Fruit fly (Drosophila melanogaster) whole organism, adult: ENCODE measurements around the gene Vha100-4.

Source experiments
- CG11617 ChIP-seq: fragments of 200-800 bp; sonication (Bioruptor generic); optimal IDR thresholded peaks from 2 replicates; lab custom pipeline; 2017; ENCODE audit warnings: mild to moderate bottlenecking, missing biosample characterization, missing genetic modification reagents, missing genetic modification characterization
- CG12768 ChIP-seq: fragments of 200-800 bp; sonication (Bioruptor generic); optimal IDR thresholded peaks from 2 replicates; lab custom pipeline; 2017; ENCODE audit warnings: missing biosample characterization, missing genetic modification characterization, mild to moderate bottlenecking, moderate library complexity, missing genetic modification reagents
- CG14711 ChIP-seq: fragments of 200-800 bp; sonication (Bioruptor generic); optimal IDR thresholded peaks from 2 replicates; lab custom pipeline; 2018; ENCODE audit warnings: missing biosample characterization, mild to moderate bottlenecking, missing genetic modification characterization, moderate library complexity
- CG1620 ChIP-seq: fragments of 200-800 bp; sonication (Bioruptor generic); optimal IDR thresholded peaks from 2 replicates; lab custom pipeline; 2016; ENCODE audit warnings: missing biosample characterization, missing genetic modification characterization
- CG33017 ChIP-seq: fragments of 200-800 bp; sonication (Bioruptor generic); optimal IDR thresholded peaks from 2 replicates; lab custom pipeline; 2018; ENCODE audit warnings: missing biosample characterization, mild to moderate bottlenecking, missing genetic modification characterization, moderate library complexity
- CG5204 ChIP-seq: fragments of 200-800 bp; sonication (Bioruptor generic); optimal IDR thresholded peaks from 2 replicates; lab custom pipeline; 2016; ENCODE audit warnings: missing biosample characterization, missing genetic modification characterization
- CG7045 ChIP-seq: fragments of 200-800 bp; sonication (Bioruptor generic); optimal IDR thresholded peaks from 2 replicates; lab custom pipeline; 2017; ENCODE audit warnings: missing biosample characterization, mild to moderate bottlenecking, missing genetic modification characterization
- CG7101 ChIP-seq: fragments of 200-800 bp; sonication (Bioruptor generic); optimal IDR thresholded peaks from 2 replicates; lab custom pipeline; 2018; ENCODE audit warnings: missing biosample characterization, mild to moderate bottlenecking, missing genetic modification characterization, moderate library complexity
- Clk ChIP-seq: fragments of 200-800 bp; sonication (Bioruptor generic); optimal IDR thresholded peaks from 2 replicates; lab custom pipeline; 2017; ENCODE audit warnings: missing biosample characterization, missing genetic modification characterization
- Crg-1 ChIP-seq: fragments of 200-800 bp; sonication (Bioruptor generic); optimal IDR thresholded peaks from 2 replicates; lab custom pipeline; 2016; ENCODE audit warnings: missing biosample characterization, missing genetic modification characterization
- Hr96 ChIP-seq: fragments of 200-800 bp; sonication (Bioruptor generic); optimal IDR thresholded peaks from 2 replicates; lab custom pipeline; 2016; ENCODE audit warnings: missing biosample characterization, missing genetic modification characterization
- Mnt ChIP-seq: fragments of 200-800 bp; sonication (Bioruptor generic); optimal IDR thresholded peaks from 2 replicates; lab custom pipeline; 2016; ENCODE audit warnings: missing biosample characterization, mild to moderate bottlenecking, missing genetic modification characterization
- bab1 ChIP-seq: fragments of 200-800 bp; sonication (Bioruptor generic); optimal IDR thresholded peaks from 3 replicates; lab custom pipeline; 2019; ENCODE audit warnings: missing biosample characterization, mild to moderate bottlenecking, missing genetic modification characterization, moderate library complexity
- cic ChIP-seq: fragments of 200-800 bp; sonication (Bioruptor generic); optimal IDR thresholded peaks from 2 replicates; lab custom pipeline; 2017; ENCODE audit warnings: missing biosample characterization, mild to moderate bottlenecking, missing genetic modification characterization, moderate library complexity
- cnc ChIP-seq, 2 experiments: fragments of >200 bp; optimal IDR thresholded peaks; 2 replicates each; lab custom pipeline; 2017
- kay ChIP-seq: fragments of 200-800 bp; sonication (Bioruptor generic); peaks from one replicate; lab custom pipeline; 2016; ENCODE audit warnings: missing biosample characterization, missing genetic modification characterization, borderline replicate concordance
- ovo ChIP-seq: fragments of 200-800 bp; sonication (Bioruptor generic); optimal IDR thresholded peaks from 2 replicates; lab custom pipeline; 2016; ENCODE audit warnings: missing biosample characterization, missing genetic modification characterization
- pad ChIP-seq: fragments of 200-800 bp; sonication (Bioruptor generic); optimal IDR thresholded peaks from 3 replicates; lab custom pipeline; 2017; ENCODE audit warnings: missing biosample characterization, missing genetic modification characterization, mild to moderate bottlenecking, moderate library complexity, missing genetic modification reagents
- tj ChIP-seq: fragments of 200-800 bp; sonication (Bioruptor generic); optimal IDR thresholded peaks from 3 replicates; lab custom pipeline; 2017; ENCODE audit warnings: missing biosample characterization, mild to moderate bottlenecking, missing genetic modification characterization, moderate library complexity
- toe ChIP-seq: fragments of 200-800 bp; sonication (Bioruptor generic); optimal IDR thresholded peaks from 2 replicates; lab custom pipeline; 2016; ENCODE audit warnings: missing biosample characterization, missing genetic modification characterization

Vha100-4 gene

DNA sequence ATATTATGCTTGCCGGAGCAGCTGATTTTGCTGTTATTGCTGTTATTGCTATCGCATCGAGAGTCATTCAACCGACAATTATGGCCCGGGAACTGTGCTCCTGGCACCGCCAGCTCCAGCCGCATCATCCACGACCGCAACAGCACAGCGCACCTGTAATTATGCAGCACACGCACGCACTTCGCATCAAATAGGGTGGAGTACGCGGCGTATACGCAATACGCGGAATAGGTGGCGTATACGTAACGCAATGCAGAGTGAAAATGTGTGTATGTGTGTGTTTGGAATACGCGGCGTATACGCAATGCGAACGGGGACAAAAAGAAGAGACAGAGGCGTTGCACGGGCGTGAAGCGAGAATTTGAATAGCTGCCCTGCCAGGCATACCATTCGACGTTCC, 33.8 kb downstream of the Vha100-4 start:
- no peak for TF ChIP-seq kay (GFP tag; lab: Kevin White, UChicago)
- TF ChIP-seq toe (GFP tag; lab: Kevin White, UChicago), result no peak
- TF ChIP-seq CG14711 (tag; lab: Kevin White, UChicago), result no peak
- no peak for TF ChIP-seq CG33017 (tag; lab: Kevin White, UChicago)
- TF ChIP-seq bab1 (GFP tag; lab: Kevin White, UChicago), result no peak
- TF ChIP-seq CG7045 (GFP tag; lab: Kevin White, UChicago), result no peak
- no peak for TF ChIP-seq Mnt

DNA sequence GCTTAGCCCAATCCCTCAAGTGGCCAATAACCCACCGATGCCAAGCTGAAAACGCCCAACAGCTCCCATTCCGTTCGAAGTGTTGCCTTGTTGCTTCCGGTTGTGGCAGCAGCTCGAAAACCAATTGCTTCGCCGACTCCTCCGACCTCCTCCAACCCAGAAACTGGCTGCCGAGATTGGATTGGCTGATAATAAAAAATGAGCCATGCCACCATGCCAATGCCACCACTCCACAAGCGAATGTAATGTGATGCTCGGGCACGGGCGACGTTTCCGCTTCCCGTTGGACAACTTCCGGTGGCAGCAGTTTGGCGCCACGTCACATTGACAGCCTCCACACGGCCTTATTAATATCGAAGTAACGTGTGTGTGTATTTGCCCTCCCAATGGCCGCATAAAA, 51.1 kb downstream of the Vha100-4 start:
- TF ChIP-seq CG33017 (tag; lab: Kevin White, UChicago) (no peak), cnc (optimal IDR thresholded peaks at IDR 0.05; lab: Kevin White, UChicago) (no peak), ovo (no peak), CG7045 (GFP tag; lab: Kevin White, UChicago) (no peak), CG5204 (GFP tag; lab: Kevin White, UChicago) (no peak), CG7101 (tag; lab: Kevin White, UChicago) (no peak), toe (GFP tag; lab: Kevin White, UChicago) (no peak), Crg-1 (GFP tag; lab: Kevin White, UChicago) (no peak), bab1 (GFP tag; lab: Kevin White, UChicago) (no peak), CG1620 (GFP tag; lab: Kevin White, UChicago) (no peak), kay (GFP tag; lab: Kevin White, UChicago) (no peak), pad (GFP tag; lab: Kevin White, UChicago) (no peak), Clk (no peak), cic (GFP tag; lab: Kevin White, UChicago) (no peak), CG11617 (GFP tag; lab: Kevin White, UChicago) (no peak), tj (GFP tag; lab: Kevin White, UChicago) (no peak), CG14711 (tag; lab: Kevin White, UChicago) (no peak), Hr96 (GFP tag; lab: Kevin White, UChicago) (no peak), CG12768 (GFP tag; lab: Kevin White, UChicago) (no peak), Mnt (no peak)
